Worm (Caenorhabditis elegans) whole organism, young adult: ENCODE data around the gene cyp-37A1.
A peak's percentile ranks its signal among the peaks of the same experiment; 100 is the strongest.

Source experiments
- B0261.1 ChIP-seq: sonication (generic microtip); optimal IDR thresholded peaks from 2 replicates; lab custom pipeline; 2016; ENCODE audit warnings: mild to moderate bottlenecking, missing genetic modification characterization, moderate library complexity, missing compliant biosample characterization
- B0336.3 ChIP-seq: fragments of 200-800 bp; sonication (Bioruptor generic); IDR thresholded peaks from 2 replicates; pipeline ENCODE4 v1.3.6; 2022; ENCODE audit warnings: missing genetic modification characterization, missing compliant biosample characterization
- F22D6.2 ChIP-seq: sonication (generic microtip); optimal IDR thresholded peaks from 2 replicates; lab custom pipeline; 2016; ENCODE audit warnings: mild to moderate bottlenecking, missing genetic modification characterization, missing compliant biosample characterization
- F33H1.4 ChIP-seq: fragments of 200-800 bp; sonication (Bioruptor generic); IDR thresholded peaks from 2 replicates; pipeline ENCODE4 v1.3.6; 2022; ENCODE audit warnings: missing genetic modification reagents, missing genetic modification characterization, missing compliant biosample characterization
- F55B11.4 ChIP-seq: sonication (generic microtip); optimal IDR thresholded peaks from 2 replicates; lab custom pipeline; 2016; ENCODE audit warnings: missing compliant biosample characterization, missing genetic modification characterization, borderline replicate concordance; ENCODE audit not compliant: insufficient read depth
- F57A8.1 ChIP-seq: fragments of 200-800 bp; sonication (Bioruptor generic); optimal IDR thresholded peaks from 2 replicates; lab custom pipeline; 2018; ENCODE audit warnings: mild to moderate bottlenecking, missing genetic modification characterization, moderate library complexity, missing compliant biosample characterization
- T26A5.8 ChIP-seq: sonication (generic microtip); optimal IDR thresholded peaks from 2 replicates; lab custom pipeline; 2016; ENCODE audit warnings: missing genetic modification characterization, missing compliant biosample characterization
- Y79H2A.3 ChIP-seq: fragments of 200-800 bp; sonication (Bioruptor generic); conservative IDR thresholded peaks from 2 replicates; pipeline ENCODE4 v1.3.6; 2022; ENCODE audit warnings: missing genetic modification reagents, missing genetic modification characterization, missing compliant biosample characterization
- Y95B8A.8 ChIP-seq: fragments of 200-800 bp; sonication (Bioruptor generic); IDR thresholded peaks from 2 replicates; pipeline ENCODE4 v1.3.6; 2022; ENCODE audit warnings: missing genetic modification reagents, missing genetic modification characterization, missing compliant biosample characterization
- ZK185.1 ChIP-seq: sonication (generic microtip); optimal IDR thresholded peaks from 2 replicates; lab custom pipeline; 2016; ENCODE audit warnings: mild to moderate bottlenecking, missing genetic modification characterization, missing compliant biosample characterization; ENCODE audit not compliant: poor library complexity, severe bottlenecking
- akir-1 ChIP-seq: fragments of 200-800 bp; sonication (Bioruptor generic); optimal IDR thresholded peaks from 2 replicates; lab custom pipeline; 2018; ENCODE audit warnings: mild to moderate bottlenecking, missing genetic modification characterization, moderate library complexity, missing compliant biosample characterization
- ama-1 ChIP-seq, 3 experiments: fragments of 150-350 bp in 1 of 3; sonication (generic microtip) in 2 of 3; optimal IDR thresholded peaks; 2 replicates each; lab custom pipeline; 2014 to 2018; ENCODE audit warnings: missing biosample characterization in 2 of 3, missing genetic modification characterization in 2 of 3, missing genetic modification reagents in 2 of 3
- aptf-3 ChIP-seq: fragments of 200-800 bp; sonication (Bioruptor generic); IDR thresholded peaks from 2 replicates; pipeline ENCODE4 v1.3.6; 2022; ENCODE audit warnings: missing genetic modification characterization, missing compliant biosample characterization
- atf-7 ChIP-seq: sonication (generic microtip); optimal IDR thresholded peaks from 2 replicates; lab custom pipeline; 2017; ENCODE audit warnings: mild to moderate bottlenecking, missing genetic modification characterization, missing compliant biosample characterization
- attf-5 ChIP-seq: fragments of 200-800 bp; sonication (Bioruptor generic); optimal IDR thresholded peaks from 2 replicates; lab custom pipeline; 2018; ENCODE audit warnings: mild to moderate bottlenecking, missing genetic modification characterization, missing compliant biosample characterization
- bed-1 ChIP-seq: fragments of 200-800 bp; sonication (Bioruptor generic); IDR thresholded peaks from 2 replicates; pipeline ENCODE4 v1.3.6; 2022; ENCODE audit warnings: missing genetic modification reagents, missing genetic modification characterization, missing compliant biosample characterization
- ccch-3 ChIP-seq: fragments of 200-800 bp; sonication (Bioruptor generic); optimal IDR thresholded peaks from 2 replicates; lab custom pipeline; 2018; ENCODE audit warnings: mild to moderate bottlenecking, missing genetic modification characterization, missing compliant biosample characterization
- ceh-40 ChIP-seq: fragments of 200-800 bp; sonication (Bioruptor generic); IDR thresholded peaks from 2 replicates; pipeline ENCODE4 v1.3.6; 2022; ENCODE audit warnings: missing genetic modification characterization, missing compliant biosample characterization
- die-1 ChIP-seq: sonication (generic microtip); optimal IDR thresholded peaks from 2 replicates; lab custom pipeline; 2016; ENCODE audit warnings: missing genotype, mild to moderate bottlenecking, missing genetic modification characterization, missing compliant biosample characterization
- egl-18 ChIP-seq: fragments of 200-800 bp; sonication (Bioruptor generic); IDR thresholded peaks from 2 replicates; pipeline ENCODE4 v1.3.6; 2022; ENCODE audit warnings: missing genetic modification reagents, missing genetic modification characterization, missing compliant biosample characterization
- egl-44 ChIP-seq: fragments of 200-800 bp; sonication (Bioruptor generic); IDR thresholded peaks from 2 replicates; pipeline ENCODE4 v1.3.6; 2022; ENCODE audit warnings: missing genetic modification reagents, missing genetic modification characterization, missing compliant biosample characterization
- egrh-3 ChIP-seq: fragments of 200-800 bp; sonication (Bioruptor generic); IDR thresholded peaks from 2 replicates; pipeline ENCODE4 v1.3.6; 2022; ENCODE audit warnings: missing genetic modification reagents, missing genetic modification characterization, missing compliant biosample characterization
- hlh-12 ChIP-seq: sonication (generic microtip); optimal IDR thresholded peaks from 2 replicates; lab custom pipeline; 2016; ENCODE audit warnings: missing genetic modification characterization, missing compliant biosample characterization
- hsf-1 ChIP-seq: fragments of 200-800 bp; sonication (Bioruptor generic); IDR thresholded peaks from 2 replicates; pipeline ENCODE4 v1.3.6; 2022; ENCODE audit warnings: missing genetic modification reagents, missing genetic modification characterization, missing compliant biosample characterization
- lag-1 ChIP-seq: fragments of 200-800 bp; sonication (Bioruptor generic); IDR thresholded peaks from 2 replicates; pipeline ENCODE4 v1.3.6; 2022; ENCODE audit warnings: missing genetic modification reagents, missing genetic modification characterization, missing compliant biosample characterization
- let-607 ChIP-seq, 2 experiments: fragments of 200-800 bp in 1 of 2; sonication (Bioruptor generic) in 1 of 2; sonication (generic microtip) in 1 of 2; optimal IDR thresholded peaks; 2 replicates each; lab custom pipeline; 2016 to 2018; ENCODE audit warnings: mild to moderate bottlenecking in 2 of 2, missing compliant biosample characterization in 2 of 2, missing genetic modification characterization in 2 of 2, moderate library complexity in 2 of 2, missing genotype in 1 of 2
- lin-26 ChIP-seq: fragments of 200-800 bp; sonication (Bioruptor generic); IDR thresholded peaks from 2 replicates; pipeline ENCODE4 v1.3.6; 2022; ENCODE audit warnings: missing genetic modification reagents, missing genetic modification characterization, missing compliant biosample characterization
- lin-40 ChIP-seq: sonication (generic microtip); optimal IDR thresholded peaks from 2 replicates; lab custom pipeline; 2016; ENCODE audit warnings: missing genetic modification characterization, mild to moderate bottlenecking, missing compliant biosample characterization, missing genotype, missing genetic modification reagents
- lin-54 ChIP-seq: fragments of 200-800 bp; sonication (Bioruptor generic); optimal IDR thresholded peaks from 2 replicates; lab custom pipeline; 2018; ENCODE audit warnings: mild to moderate bottlenecking, missing genetic modification characterization, missing compliant biosample characterization
- lsl-1 ChIP-seq: fragments of 200-800 bp; sonication (Bioruptor generic); optimal IDR thresholded peaks from 2 replicates; lab custom pipeline; 2018; ENCODE audit warnings: mild to moderate bottlenecking, missing genetic modification characterization, moderate library complexity, missing compliant biosample characterization
- madf-8 ChIP-seq: fragments of 200-800 bp; sonication (Bioruptor generic); conservative IDR thresholded peaks from 2 replicates; pipeline ENCODE4 v1.3.6; 2022; ENCODE audit warnings: missing genetic modification reagents, missing genetic modification characterization, missing compliant biosample characterization
- mel-28 ChIP-seq: sonication (generic microtip); optimal IDR thresholded peaks from 2 replicates; lab custom pipeline; 2016; ENCODE audit warnings: borderline replicate concordance, mild to moderate bottlenecking, missing genetic modification characterization, missing compliant biosample characterization
- mes-4 ChIP-seq: sonication (generic microtip); optimal IDR thresholded peaks from 2 replicates; lab custom pipeline; 2016; ENCODE audit warnings: missing genotype, missing genetic modification characterization, missing compliant biosample characterization
- nfya-2 ChIP-seq: fragments of 200-800 bp; sonication (Bioruptor generic); IDR thresholded peaks from 2 replicates; pipeline ENCODE4 v1.3.6; 2022; ENCODE audit warnings: missing genetic modification reagents, missing genetic modification characterization, missing compliant biosample characterization
- nhr-179 ChIP-seq: sonication (generic microtip); optimal IDR thresholded peaks from 2 replicates; lab custom pipeline; 2016; ENCODE audit warnings: mild to moderate bottlenecking, missing genetic modification characterization, missing compliant biosample characterization
- nhr-27 ChIP-seq: fragments of 200-800 bp; sonication (Bioruptor generic); optimal IDR thresholded peaks from 2 replicates; lab custom pipeline; 2018; ENCODE audit warnings: mild to moderate bottlenecking, missing genetic modification characterization, moderate library complexity, missing compliant biosample characterization
- nhr-90 ChIP-seq: sonication (generic microtip); optimal IDR thresholded peaks from 2 replicates; lab custom pipeline; 2016; ENCODE audit warnings: missing genotype, mild to moderate bottlenecking, missing genetic modification characterization, missing compliant biosample characterization
- pbrm-1 ChIP-seq: fragments of 200-800 bp; sonication (Bioruptor generic); IDR thresholded peaks from 2 replicates; pipeline ENCODE4 v1.3.6; 2022; ENCODE audit warnings: missing genetic modification reagents, missing genetic modification characterization, missing compliant biosample characterization
- repo-1 ChIP-seq: sonication (generic microtip); optimal IDR thresholded peaks from 2 replicates; lab custom pipeline; 2017; ENCODE audit warnings: mild to moderate bottlenecking, missing genetic modification characterization, missing compliant biosample characterization
- somi-1 ChIP-seq: fragments of 200-800 bp; sonication (Bioruptor generic); optimal IDR thresholded peaks from 2 replicates; lab custom pipeline; 2018; ENCODE audit warnings: mild to moderate bottlenecking, missing genetic modification characterization, missing compliant biosample characterization
- sptf-2 ChIP-seq: fragments of 200-800 bp; sonication (Bioruptor generic); optimal IDR thresholded peaks from 2 replicates; lab custom pipeline; 2018; ENCODE audit warnings: mild to moderate bottlenecking, missing genetic modification characterization, missing compliant biosample characterization
- tlf-1 ChIP-seq: fragments of 200-800 bp; sonication (Bioruptor generic); optimal IDR thresholded peaks from 2 replicates; lab custom pipeline; 2018; ENCODE audit warnings: mild to moderate bottlenecking, missing genetic modification characterization, missing compliant biosample characterization
- ztf-18 ChIP-seq: sonication (generic microtip); optimal IDR thresholded peaks from 2 replicates; lab custom pipeline; 2016; ENCODE audit warnings: missing genotype, mild to moderate bottlenecking, missing genetic modification characterization, missing compliant biosample characterization
- ztf-22 ChIP-seq: fragments of 200-800 bp; sonication (Bioruptor generic); optimal IDR thresholded peaks from 2 replicates; lab custom pipeline; 2018; ENCODE audit warnings: mild to moderate bottlenecking, missing genetic modification characterization, moderate library complexity, missing compliant biosample characterization
- ztf-25 ChIP-seq: fragments of 200-800 bp; sonication (Bioruptor generic); IDR thresholded peaks from 2 replicates; pipeline ENCODE4 v1.3.6; 2022; ENCODE audit warnings: missing genetic modification reagents, missing genetic modification characterization, missing compliant biosample characterization

Gene cyp-37A1

ce11 chrII:14060885-14061284 is 44.1 kb upstream of the cyp-37A1 start:
- peak; percentile 38; the same call in 1 of the 2 replicates for TF ChIP-seq egrh-3
- TF ChIP-seq aptf-3: no peak
- TF ChIP-seq T26A5.8 (tag; lab: Kevin White, UChicago): no peak
- TF ChIP-seq let-607 (tag; optimal IDR thresholded peaks at IDR 0.05; lab: Kevin White, UChicago): no peak

ce11 chrII:14060439-14060838 is 43.7 kb upstream of the cyp-37A1 start, which contains the start of gene W01G7.4:
Gene W01G7.4 (plus strand): TSS chrII:14060739.
- TF ChIP-seq die-1 (no peak), lin-54 (GFP tag; lab: Kevin White, UChicago) (no peak), lin-26 (GFP tag; lab: Robert Waterston, UW) (0 out of 2 replicates have a peak, but pooled peaks have one; percentile 42), sptf-2 (GFP tag; lab: Kevin White, UChicago) (no peak), ztf-25 (GFP tag; lab: Robert Waterston, UW) (no peak), hsf-1 (no peak), F57A8.1 (GFP tag; lab: Kevin White, UChicago) (no peak)

ce11 chrII:14059767-14060166 is 43.0 kb upstream of the cyp-37A1 start, which contains the start of gene rpb-11:
Gene rpb-11 (plus strand): TSS chrII:14060085.
- TF ChIP-seq T26A5.8 (tag; lab: Kevin White, UChicago) (no peak), lag-1 (GFP tag; lab: Robert Waterston, UW) (no peak), akir-1 (no peak), mes-4 (tag; lab: Kevin White, UChicago) (no peak), tlf-1 (GFP tag; lab: Kevin White, UChicago) (peak; percentile 91), egrh-3 (no peak), nhr-27 (tag; lab: Kevin White, UChicago) (no peak), bed-1 (GFP tag; lab: Robert Waterston, UW) (no peak), nhr-90 (peak; percentile 12), madf-8 (GFP tag; lab: Robert Waterston, UW) (peak; percentile 59), atf-7 (peak; percentile 22), ZK185.1 (tag; lab: Kevin White, UChicago) (peak; percentile 83), F22D6.2 (peak; percentile 65), F55B11.4 (tag; lab: Kevin White, UChicago) (no peak), nhr-179 (tag; lab: Kevin White, UChicago) (no peak), nfya-2 (no peak), lin-54 (GFP tag; lab: Kevin White, UChicago) (peak; percentile 99), lsl-1 (GFP tag; lab: Kevin White, UChicago) (peak; percentile 79), B0336.3 (GFP tag; lab: Robert Waterston, UW) (peak; percentile 81), ceh-40 (GFP tag; lab: Robert Waterston, UW) (no peak), F33H1.4 (GFP tag; lab: Robert Waterston, UW) (peak; percentile 76), Y95B8A.8 (GFP tag; lab: Robert Waterston, UW) (peak; percentile 84; the same call in 1 of the 2 replicates), B0261.1 (tag; lab: Kevin White, UChicago) (peak; percentile 2), repo-1 (peak; percentile 82), egl-18 (no peak), mel-28 (tag; lab: Kevin White, UChicago) (no peak), ztf-18 (tag; lab: Kevin White, UChicago) (peak; percentile 99), let-607 (tag; optimal IDR thresholded peaks at IDR 0.05; lab: Kevin White, UChicago) (peak in 1 of 2 experiments; percentile 66), somi-1 (peak; percentile 52), attf-5 (GFP tag; lab: Kevin White, UChicago) (peak; percentile 95), ama-1 (optimal IDR thresholded peaks at IDR 0.05; lab: Kevin White, UChicago) (no peak), ama-1 (GFP tag; optimal IDR thresholded peaks at IDR 0.05; lab: Kevin White, UChicago) (no peak), lin-40 (tag; lab: Kevin White, UChicago) (peak; percentile 95), ztf-22 (GFP tag; lab: Kevin White, UChicago) (no peak), egl-44 (GFP tag; lab: Robert Waterston, UW) (0 out of 2 replicates have a peak, but pooled peaks have one; percentile 28), ccch-3 (GFP tag; lab: Kevin White, UChicago) (no peak), Y79H2A.3 (no peak), pbrm-1 (GFP tag; lab: Robert Waterston, UW) (peak; percentile 90; the same call in 1 of the 2 replicates), hlh-12 (tag; lab: Kevin White, UChicago) (no peak)
